Worm (Caenorhabditis elegans) whole organism, L2 larva: Measurements from ENCODE around the gene nspc-12.

ENCODE experiments used
- C34F6.9 ChIP-seq: fragments of 150-350 bp; optimal IDR thresholded peaks from 2 replicates; lab custom pipeline; 2014; ENCODE audit warnings: missing biosample characterization, missing genetic modification characterization
- F13H6.1 ChIP-seq: sonication (generic microtip); optimal IDR thresholded peaks from 2 replicates; lab custom pipeline; 2016; ENCODE audit warnings: missing genetic modification characterization, missing compliant biosample characterization
- R02D3.7 ChIP-seq: fragments of 150-350 bp; optimal IDR thresholded peaks from 2 replicates; lab custom pipeline; 2014; ENCODE audit warnings: missing biosample characterization, missing genetic modification characterization
- Y55F3AM.14 ChIP-seq: fragments of 200-800 bp; sonication (Bioruptor generic); optimal IDR thresholded peaks from 2 replicates; lab custom pipeline; 2018; ENCODE audit warnings: mild to moderate bottlenecking, missing genetic modification characterization, missing compliant biosample characterization
- ZK546.5 ChIP-seq: sonication (generic microtip); optimal IDR thresholded peaks from 2 replicates; lab custom pipeline; 2017; ENCODE audit warnings: missing biosample characterization, missing genetic modification characterization
- alr-1 ChIP-seq: fragments of 150-350 bp; optimal IDR thresholded peaks from 2 replicates; lab custom pipeline; 2014; ENCODE audit warnings: missing biosample characterization, missing genetic modification characterization
- aly-2 ChIP-seq: fragments of 150-350 bp; optimal IDR thresholded peaks from 2 replicates; lab custom pipeline; 2014; ENCODE audit warnings: missing biosample characterization, missing genetic modification characterization
- ama-1 ChIP-seq: fragments of 150-350 bp; optimal IDR thresholded peaks from 2 replicates; lab custom pipeline; 2018; ENCODE audit warnings: inconsistent platforms
- blmp-1 ChIP-seq: sonication (generic microtip); optimal IDR thresholded peaks from 2 replicates; lab custom pipeline; 2017; ENCODE audit warnings: missing genetic modification characterization, mild to moderate bottlenecking, missing compliant biosample characterization, antibody characterized with exemption, moderate library complexity; ENCODE audit not compliant: insufficient read depth
- ceh-16 ChIP-seq: fragments of 150-350 bp; optimal IDR thresholded peaks from 2 replicates; lab custom pipeline; 2014; ENCODE audit warnings: missing biosample characterization, missing genetic modification characterization
- ceh-82 ChIP-seq: fragments of 150-350 bp; optimal IDR thresholded peaks from 2 replicates; lab custom pipeline; 2014; ENCODE audit warnings: missing biosample characterization, missing genetic modification characterization
- crh-2 ChIP-seq: sonication (generic microtip); optimal IDR thresholded peaks from 2 replicates; lab custom pipeline; 2017; ENCODE audit warnings: missing biosample characterization, missing genetic modification characterization
- dmd-4 ChIP-seq: sonication (generic microtip); optimal IDR thresholded peaks from 2 replicates; lab custom pipeline; 2017; ENCODE audit warnings: missing biosample characterization, missing genetic modification characterization
- egl-27 ChIP-seq: sonication (generic microtip); optimal IDR thresholded peaks from 3 replicates; lab custom pipeline; 2017; ENCODE audit warnings: missing biosample characterization, missing genetic modification reagents, missing genetic modification characterization
- elt-1 ChIP-seq: fragments of 150-350 bp; optimal IDR thresholded peaks from 2 replicates; lab custom pipeline; 2014; ENCODE audit warnings: missing biosample characterization, missing genetic modification characterization
- elt-3 ChIP-seq: sonication (generic microtip); optimal IDR thresholded peaks from 2 replicates; lab custom pipeline; 2017; ENCODE audit warnings: missing biosample characterization, missing genetic modification characterization
- fos-1 ChIP-seq: fragments of 150-350 bp; optimal IDR thresholded peaks from 2 replicates; lab custom pipeline; 2014; ENCODE audit warnings: missing biosample characterization, missing genetic modification characterization
- gmeb-1 ChIP-seq: fragments of 150-350 bp; optimal IDR thresholded peaks from 2 replicates; lab custom pipeline; 2014; ENCODE audit warnings: missing biosample characterization, missing genetic modification characterization
- lin-11 ChIP-seq: fragments of 150-350 bp; sonication (generic microtip); optimal IDR thresholded peaks from 2 replicates; lab custom pipeline; 2014; ENCODE audit warnings: missing biosample characterization, missing genetic modification characterization, inconsistent platforms, mixed read lengths
- lin-13 ChIP-seq: fragments of 150-350 bp; optimal IDR thresholded peaks from 2 replicates; lab custom pipeline; 2014; ENCODE audit warnings: missing biosample characterization, missing genetic modification reagents, missing genetic modification characterization
- lin-39 ChIP-seq: fragments of 150-350 bp; optimal IDR thresholded peaks from 2 replicates; lab custom pipeline; 2014; ENCODE audit warnings: missing biosample characterization, missing genetic modification reagents, missing genetic modification characterization
- lsy-2 ChIP-seq, 2 experiments: fragments of 150-350 bp in 1 of 2; sonication (generic microtip) in 1 of 2; optimal IDR thresholded peaks; 2 replicates each; lab custom pipeline; 2014 to 2017; ENCODE audit warnings: missing biosample characterization in 2 of 2, missing genetic modification characterization in 2 of 2
- mab-5 ChIP-seq: fragments of 150-350 bp; optimal IDR thresholded peaks from 2 replicates; lab custom pipeline; 2014; ENCODE audit warnings: missing biosample characterization, missing genetic modification characterization
- mbf-1 ChIP-seq: sonication (generic microtip); optimal IDR thresholded peaks from 2 replicates; lab custom pipeline; 2017; ENCODE audit warnings: missing biosample characterization, missing genetic modification characterization
- mdl-1 ChIP-seq, 2 experiments: fragments of 150-350 bp in 1 of 2; sonication (generic microtip) in 1 of 2; optimal IDR thresholded peaks; 2 replicates each; lab custom pipeline; 2017; ENCODE audit warnings: missing biosample characterization in 2 of 2, missing genetic modification characterization in 2 of 2
- nhr-10 ChIP-seq: sonication (generic microtip); optimal IDR thresholded peaks from 2 replicates; lab custom pipeline; 2017; ENCODE audit warnings: missing biosample characterization, missing genetic modification characterization
- nhr-11 ChIP-seq: fragments of 150-350 bp; optimal IDR thresholded peaks from 2 replicates; lab custom pipeline; 2014; ENCODE audit warnings: missing biosample characterization, missing genetic modification characterization
- nhr-12 ChIP-seq: fragments of 150-350 bp; optimal IDR thresholded peaks from 2 replicates; lab custom pipeline; 2014; ENCODE audit warnings: missing biosample characterization, missing genetic modification characterization
- nhr-129 ChIP-seq: fragments of 150-350 bp; optimal IDR thresholded peaks from 2 replicates; lab custom pipeline; 2014; ENCODE audit warnings: missing biosample characterization, missing genetic modification characterization
- nhr-21 ChIP-seq: fragments of 150-350 bp; optimal IDR thresholded peaks from 2 replicates; lab custom pipeline; 2014; ENCODE audit warnings: missing biosample characterization, missing genetic modification characterization
- nhr-23 ChIP-seq: fragments of 150-350 bp; optimal IDR thresholded peaks from 2 replicates; lab custom pipeline; 2014; ENCODE audit warnings: missing biosample characterization, missing genetic modification reagents, missing genetic modification characterization
- nhr-237 ChIP-seq: fragments of 150-350 bp; optimal IDR thresholded peaks from 2 replicates; lab custom pipeline; 2014; ENCODE audit warnings: missing biosample characterization, missing genetic modification characterization
- nhr-25 ChIP-seq: fragments of 150-350 bp; sonication (generic microtip); optimal IDR thresholded peaks from 3 replicates; lab custom pipeline; 2014; ENCODE audit warnings: missing biosample characterization, missing genetic modification characterization
- nhr-6 ChIP-seq: fragments of 150-350 bp; optimal IDR thresholded peaks from 2 replicates; lab custom pipeline; 2014; ENCODE audit warnings: missing biosample characterization, missing genetic modification characterization
- nhr-77 ChIP-seq: fragments of 150-350 bp; optimal IDR thresholded peaks from 2 replicates; lab custom pipeline; 2014; ENCODE audit warnings: missing biosample characterization, missing genetic modification characterization
- peb-1 ChIP-seq: fragments of 150-350 bp; optimal IDR thresholded peaks from 2 replicates; lab custom pipeline; 2014; ENCODE audit warnings: missing biosample characterization, missing genetic modification characterization
- sem-4 ChIP-seq: fragments of 150-350 bp; optimal IDR thresholded peaks from 2 replicates; lab custom pipeline; 2014; ENCODE audit warnings: missing biosample characterization, missing genetic modification reagents, missing genetic modification characterization
- skn-1 ChIP-seq: sonication (generic microtip); optimal IDR thresholded peaks from 2 replicates; lab custom pipeline; 2017; ENCODE audit warnings: missing biosample characterization, missing genetic modification characterization
- sma-3 ChIP-seq: sonication (generic microtip); optimal IDR thresholded peaks from 2 replicates; lab custom pipeline; 2016; ENCODE audit warnings: missing genetic modification reagents, missing genetic modification characterization, missing compliant biosample characterization
- sma-9 ChIP-seq, 2 experiments: fragments of 150-350 bp in 1 of 2; sonication (generic microtip) in 1 of 2; optimal IDR thresholded peaks; 2 replicates each; lab custom pipeline; 2014 to 2016; ENCODE audit warnings: missing genetic modification characterization in 2 of 2, mild to moderate bottlenecking in 1 of 2, missing biosample characterization in 1 of 2, missing compliant biosample characterization in 1 of 2, missing genetic modification reagents in 1 of 2, moderate library complexity in 1 of 2
- snpc-4 ChIP-seq: fragments of 150-350 bp; optimal IDR thresholded peaks from 2 replicates; lab custom pipeline; 2014; ENCODE audit warnings: missing biosample characterization, missing genetic modification characterization
- unc-39 ChIP-seq: fragments of 150-350 bp; optimal IDR thresholded peaks from 2 replicates; lab custom pipeline; 2014; ENCODE audit warnings: missing biosample characterization, missing genetic modification characterization
- unc-55 ChIP-seq: fragments of 150-350 bp; sonication (generic microtip); optimal IDR thresholded peaks from 3 replicates; lab custom pipeline; 2014; ENCODE audit warnings: missing biosample characterization, missing genetic modification reagents, missing genetic modification characterization
- unc-62 ChIP-seq: fragments of 150-350 bp; optimal IDR thresholded peaks from 2 replicates; lab custom pipeline; 2014; ENCODE audit warnings: missing biosample characterization, missing genetic modification reagents, missing genetic modification characterization
- zag-1 ChIP-seq: fragments of 150-350 bp; optimal IDR thresholded peaks from 2 replicates; lab custom pipeline; 2014; ENCODE audit warnings: missing biosample characterization, missing genetic modification characterization
- ztf-1 ChIP-seq: fragments of 200-800 bp; sonication (Bioruptor generic); conservative IDR thresholded peaks from 2 replicates; pipeline ENCODE4 v1.3.6; 2022; ENCODE audit warnings: missing genetic modification characterization, missing compliant biosample characterization
- ztf-11 ChIP-seq: sonication (generic microtip); optimal IDR thresholded peaks from 2 replicates; lab custom pipeline; 2017; ENCODE audit warnings: missing biosample characterization, missing genetic modification characterization
- ztf-4 ChIP-seq: fragments of 150-350 bp; optimal IDR thresholded peaks from 2 replicates; lab custom pipeline; 2014; ENCODE audit warnings: missing biosample characterization, missing genetic modification characterization

The nspc-12 gene

ce11 chrX:12365388-12365787 lies 8.9 kb upstream of the nspc-12 start, which contains the start of gene F19H6.4:
Gene F19H6.4 (plus strand): TSS chrX:12365688.
- TF ChIP-seq egl-27 (no peak), nhr-6 (tag; lab: Kevin White, UChicago) (no peak), lsy-2 (tag; optimal IDR thresholded peaks at IDR 0.05; lab: Kevin White, UChicago) (no peak), lin-13 (GFP tag; lab: Kevin White, UChicago) (no peak), mbf-1 (no peak), Y55F3AM.14 (GFP tag; lab: Kevin White, UChicago) (no peak)

ce11 chrX:12364804-12365203 lies 8.3 kb upstream of the nspc-12 start, which contains the start of gene F19H6.5:
Gene F19H6.5 (minus strand): TSS chrX:12364904.
- TF ChIP-seq unc-62 (GFP tag; lab: Kevin White, UChicago) (no peak), F13H6.1 (tag; lab: Kevin White, UChicago) (no peak), ceh-16 (tag; lab: Kevin White, UChicago) (no peak), R02D3.7 (tag; lab: Kevin White, UChicago) (no peak)

- peak; percentile 94 to 97 for TF ChIP-seq lsy-2 (tag; optimal IDR thresholded peaks at IDR 0.05; lab: Kevin White, UChicago)
- TF ChIP-seq mab-5 (tag; lab: Kevin White, UChicago): peak; percentile 97
- TF ChIP-seq unc-62 (GFP tag; lab: Kevin White, UChicago): peak; percentile 87
- peak; percentile 99 for TF ChIP-seq nhr-129 (tag; lab: Kevin White, UChicago)
- TF ChIP-seq unc-39 (tag; lab: Kevin White, UChicago): no peak
- TF ChIP-seq fos-1 (tag; lab: Kevin White, UChicago): peak; percentile 99
- TF ChIP-seq egl-27: peak; percentile 98
- TF ChIP-seq crh-2 (tag; lab: Kevin White, UChicago): peak; percentile 99
- no peak for TF ChIP-seq peb-1 (tag; lab: Kevin White, UChicago)
- peak; percentile 75 for TF ChIP-seq R02D3.7 (tag; lab: Kevin White, UChicago)
- peak; percentile 99 for TF ChIP-seq nhr-21 (tag; lab: Kevin White, UChicago)
- TF ChIP-seq mbf-1: peak; percentile 76
- TF ChIP-seq F13H6.1 (tag; lab: Kevin White, UChicago): peak; percentile 97
- peak; percentile 98 for TF ChIP-seq sma-3 (GFP tag; lab: Kevin White, UChicago)
- peak; percentile 95 for TF ChIP-seq gmeb-1 (tag; lab: Kevin White, UChicago)
- peak; percentile 97 for TF ChIP-seq ztf-4
- peak; percentile 99 for TF ChIP-seq skn-1
- TF ChIP-seq nhr-10 (tag; lab: Kevin White, UChicago): peak; percentile 97
- peak; percentile 89 for TF ChIP-seq ceh-82 (tag; lab: Kevin White, UChicago)
- TF ChIP-seq C34F6.9 (tag; lab: Kevin White, UChicago): peak; percentile 99
- TF ChIP-seq dmd-4 (tag; lab: Kevin White, UChicago): peak; percentile 83
- peak; percentile 96 for TF ChIP-seq nhr-237 (tag; lab: Kevin White, UChicago)
- no peak for TF ChIP-seq nhr-23 (tag; lab: Kevin White, UChicago)
- no peak for TF ChIP-seq ama-1 (lab: Kevin White, UChicago)
- peak; percentile 98 for TF ChIP-seq sem-4 (tag; lab: Kevin White, UChicago)
- TF ChIP-seq mdl-1 (tag; optimal IDR thresholded peaks at IDR 0.05; lab: Kevin White, UChicago): peak; percentile 69 to 91
- TF ChIP-seq sma-9 (GFP tag; optimal IDR thresholded peaks at IDR 0.05; lab: Kevin White, UChicago): peak; percentile 98
- TF ChIP-seq sma-9 (tag; optimal IDR thresholded peaks at IDR 0.05; lab: Kevin White, UChicago): no peak
- TF ChIP-seq lin-13 (GFP tag; lab: Kevin White, UChicago): peak; percentile 98
- TF ChIP-seq ceh-16 (tag; lab: Kevin White, UChicago): peak; percentile 54
- no peak for TF ChIP-seq alr-1 (tag; lab: Kevin White, UChicago)
- TF ChIP-seq zag-1 (tag; lab: Kevin White, UChicago): peak; percentile 92
- TF ChIP-seq elt-1 (tag; lab: Kevin White, UChicago): no peak
- TF ChIP-seq nhr-77: peak; percentile 99
- TF ChIP-seq ztf-11 (tag; lab: Kevin White, UChicago): peak; percentile 73
- peak; percentile 76 for TF ChIP-seq lin-11 (tag; lab: Kevin White, UChicago)
- TF ChIP-seq unc-55 (GFP tag; lab: Kevin White, UChicago): peak; percentile 99
- TF ChIP-seq snpc-4: peak; percentile 87
- peak; percentile 81 for TF ChIP-seq nhr-11
- peak; percentile 63 for TF ChIP-seq ZK546.5
- peak; percentile 40 for TF ChIP-seq nhr-12 (tag; lab: Kevin White, UChicago)
- TF ChIP-seq Y55F3AM.14 (GFP tag; lab: Kevin White, UChicago): peak; percentile 78
- TF ChIP-seq nhr-6 (tag; lab: Kevin White, UChicago): peak; percentile 99
- TF ChIP-seq nhr-25 (tag; lab: Kevin White, UChicago): peak; percentile 98
- peak; percentile 84 for TF ChIP-seq lin-39
- peak; percentile 90 for TF ChIP-seq aly-2 (tag; lab: Kevin White, UChicago)
- no peak for TF ChIP-seq elt-3
- TF ChIP-seq ztf-1 (GFP tag; lab: Robert Waterston, UW): peak; percentile 86; the same call in 1 of the 2 replicates
- TF ChIP-seq blmp-1 (tag; lab: Kevin White, UChicago): peak; percentile 91
These were observed 6.5 kb upstream of the nspc-12 start for ce11 chrX:12362951-12363486.
